Fruit fly (Drosophila melanogaster) Kc167 (cell line): ENCODE measurements around the gene sals.

Experiments
- h ChIP-seq: fragments of >200 bp; optimal IDR thresholded peaks from 3 replicates; lab custom pipeline; 2018; ENCODE audit warnings: missing external identifiers
- ttk ChIP-seq: sonication (Bioruptor generic); optimal IDR thresholded peaks from 2 replicates; lab custom pipeline; 2017; ENCODE audit warnings: missing external identifiers

- no peak for TF ChIP-seq ttk
- no peak for TF ChIP-seq h (lab: Kevin White, UChicago)
Observed at dm6 chr3R:11458022-11458850, 6.6 kb upstream of the sals start.
